Worm (Caenorhabditis elegans) whole organism, L2 larva: ENCODE measurements around the gene srh-23.

Experiments
- C34F6.9 ChIP-seq: fragments of 150-350 bp; optimal IDR thresholded peaks from 2 replicates; lab custom pipeline; 2014; ENCODE audit warnings: missing biosample characterization, missing genetic modification characterization
- F13H6.1 ChIP-seq: sonication (generic microtip); optimal IDR thresholded peaks from 2 replicates; lab custom pipeline; 2016; ENCODE audit warnings: missing genetic modification characterization, missing compliant biosample characterization
- R02D3.7 ChIP-seq: fragments of 150-350 bp; optimal IDR thresholded peaks from 2 replicates; lab custom pipeline; 2014; ENCODE audit warnings: missing biosample characterization, missing genetic modification characterization
- Y55F3AM.14 ChIP-seq: fragments of 200-800 bp; sonication (Bioruptor generic); optimal IDR thresholded peaks from 2 replicates; lab custom pipeline; 2018; ENCODE audit warnings: mild to moderate bottlenecking, missing genetic modification characterization, missing compliant biosample characterization
- ZK546.5 ChIP-seq: sonication (generic microtip); optimal IDR thresholded peaks from 2 replicates; lab custom pipeline; 2017; ENCODE audit warnings: missing biosample characterization, missing genetic modification characterization
- alr-1 ChIP-seq: fragments of 150-350 bp; optimal IDR thresholded peaks from 2 replicates; lab custom pipeline; 2014; ENCODE audit warnings: missing biosample characterization, missing genetic modification characterization
- aly-2 ChIP-seq: fragments of 150-350 bp; optimal IDR thresholded peaks from 2 replicates; lab custom pipeline; 2014; ENCODE audit warnings: missing biosample characterization, missing genetic modification characterization
- ama-1 ChIP-seq: fragments of 150-350 bp; optimal IDR thresholded peaks from 2 replicates; lab custom pipeline; 2018; ENCODE audit warnings: inconsistent platforms
- blmp-1 ChIP-seq: sonication (generic microtip); optimal IDR thresholded peaks from 2 replicates; lab custom pipeline; 2017; ENCODE audit warnings: missing genetic modification characterization, mild to moderate bottlenecking, missing compliant biosample characterization, antibody characterized with exemption, moderate library complexity; ENCODE audit not compliant: insufficient read depth
- ceh-16 ChIP-seq: fragments of 150-350 bp; optimal IDR thresholded peaks from 2 replicates; lab custom pipeline; 2014; ENCODE audit warnings: missing biosample characterization, missing genetic modification characterization
- ceh-82 ChIP-seq: fragments of 150-350 bp; optimal IDR thresholded peaks from 2 replicates; lab custom pipeline; 2014; ENCODE audit warnings: missing biosample characterization, missing genetic modification characterization
- crh-2 ChIP-seq: sonication (generic microtip); optimal IDR thresholded peaks from 2 replicates; lab custom pipeline; 2017; ENCODE audit warnings: missing biosample characterization, missing genetic modification characterization
- dmd-4 ChIP-seq: sonication (generic microtip); optimal IDR thresholded peaks from 2 replicates; lab custom pipeline; 2017; ENCODE audit warnings: missing biosample characterization, missing genetic modification characterization
- egl-27 ChIP-seq: sonication (generic microtip); optimal IDR thresholded peaks from 3 replicates; lab custom pipeline; 2017; ENCODE audit warnings: missing biosample characterization, missing genetic modification reagents, missing genetic modification characterization
- lin-13 ChIP-seq: fragments of 150-350 bp; optimal IDR thresholded peaks from 2 replicates; lab custom pipeline; 2014; ENCODE audit warnings: missing biosample characterization, missing genetic modification reagents, missing genetic modification characterization
- lsy-2 ChIP-seq, 2 experiments: fragments of 150-350 bp in 1 of 2; sonication (generic microtip) in 1 of 2; optimal IDR thresholded peaks; 2 replicates each; lab custom pipeline; 2014 to 2017; ENCODE audit warnings: missing biosample characterization in 2 of 2, missing genetic modification characterization in 2 of 2
- nhr-12 ChIP-seq: fragments of 150-350 bp; optimal IDR thresholded peaks from 2 replicates; lab custom pipeline; 2014; ENCODE audit warnings: missing biosample characterization, missing genetic modification characterization
- nhr-23 ChIP-seq: fragments of 150-350 bp; optimal IDR thresholded peaks from 2 replicates; lab custom pipeline; 2014; ENCODE audit warnings: missing biosample characterization, missing genetic modification reagents, missing genetic modification characterization
- nhr-237 ChIP-seq: fragments of 150-350 bp; optimal IDR thresholded peaks from 2 replicates; lab custom pipeline; 2014; ENCODE audit warnings: missing biosample characterization, missing genetic modification characterization
- skn-1 ChIP-seq: sonication (generic microtip); optimal IDR thresholded peaks from 2 replicates; lab custom pipeline; 2017; ENCODE audit warnings: missing biosample characterization, missing genetic modification characterization
- sma-3 ChIP-seq: sonication (generic microtip); optimal IDR thresholded peaks from 2 replicates; lab custom pipeline; 2016; ENCODE audit warnings: missing genetic modification reagents, missing genetic modification characterization, missing compliant biosample characterization
- unc-39 ChIP-seq: fragments of 150-350 bp; optimal IDR thresholded peaks from 2 replicates; lab custom pipeline; 2014; ENCODE audit warnings: missing biosample characterization, missing genetic modification characterization
- zag-1 ChIP-seq: fragments of 150-350 bp; optimal IDR thresholded peaks from 2 replicates; lab custom pipeline; 2014; ENCODE audit warnings: missing biosample characterization, missing genetic modification characterization
- ztf-11 ChIP-seq: sonication (generic microtip); optimal IDR thresholded peaks from 2 replicates; lab custom pipeline; 2017; ENCODE audit warnings: missing biosample characterization, missing genetic modification characterization
- ztf-4 ChIP-seq: fragments of 150-350 bp; optimal IDR thresholded peaks from 2 replicates; lab custom pipeline; 2014; ENCODE audit warnings: missing biosample characterization, missing genetic modification characterization

The srh-23 gene

ce11 chrV:4920690-4921152 is at the start of gene srh-23, which contains the start of gene C02E7.8:
Gene srh-23, plus strand, starts transcription at chrV:4921102.
Gene C02E7.8, minus strand, starts transcription at chrV:4920790.
- TF ChIP-seq unc-39 (tag; lab: Kevin White, UChicago) (no peak), F13H6.1 (no peak), skn-1 (no peak), alr-1 (tag; lab: Kevin White, UChicago) (no peak)

DNA sequence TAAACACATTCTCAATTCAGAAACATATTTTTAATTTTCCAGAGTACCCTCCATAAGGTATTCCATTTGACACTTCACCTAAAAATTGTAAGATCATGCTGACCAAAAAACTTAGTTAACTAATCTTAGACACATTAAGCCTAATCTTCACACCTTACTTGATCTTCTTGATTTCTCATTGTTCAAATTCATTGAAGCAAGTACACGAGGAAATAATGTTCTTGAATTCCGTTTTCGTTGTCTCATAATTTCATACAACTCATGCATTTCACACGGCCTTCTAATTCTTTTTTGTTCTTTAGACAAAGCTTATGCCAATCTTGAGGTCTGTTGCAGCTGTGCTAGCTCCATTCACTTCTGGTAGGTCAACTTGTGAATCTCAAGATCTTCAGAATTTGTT is 48.9 kb upstream of the srh-23 start, which contains the start of gene srd-33:
Gene srd-33 (plus strand): TSS at position 301 of the 400 bp plus-strand sequence.
- TF ChIP-seq ceh-82 (tag; lab: Kevin White, UChicago) (no peak), alr-1 (tag; lab: Kevin White, UChicago) (no peak), nhr-237 (tag; lab: Kevin White, UChicago) (no peak), nhr-12 (tag; lab: Kevin White, UChicago) (no peak)
- TF ChIP-seq, all 48 proteins: peak for 0

ce11 chrV:4877587-4877986 is 43.3 kb upstream of the srh-23 start, which contains the start of gene T19H12.6:
Gene T19H12.6, minus strand, starts transcription at chrV:4877687.
- TF ChIP-seq Y55F3AM.14 (GFP tag; lab: Kevin White, UChicago) (no peak), ceh-16 (tag; lab: Kevin White, UChicago) (no peak), C34F6.9 (tag; lab: Kevin White, UChicago) (no peak), nhr-12 (tag; lab: Kevin White, UChicago) (no peak), R02D3.7 (tag; lab: Kevin White, UChicago) (no peak), sma-3 (GFP tag; lab: Kevin White, UChicago) (no peak), ztf-4 (tag; lab: Kevin White, UChicago) (no peak), crh-2 (tag; lab: Kevin White, UChicago) (no peak), ceh-82 (tag; lab: Kevin White, UChicago) (no peak), skn-1 (no peak), lsy-2 (tag; optimal IDR thresholded peaks at IDR 0.05; lab: Kevin White, UChicago) (no peak), egl-27 (tag; lab: Kevin White, UChicago) (no peak), dmd-4 (tag; lab: Kevin White, UChicago) (no peak)

- TF ChIP-seq zag-1 (tag; lab: Kevin White, UChicago), result no peak
- no peak for TF ChIP-seq ZK546.5 (tag; lab: Kevin White, UChicago)
Measured at ce11 chrV:4879251-4879650, 41.7 kb upstream of the srh-23 start, which contains the start of gene T19H12.15. Gene T19H12.15, minus strand, starts transcription at chrV:4879351.

DNA sequence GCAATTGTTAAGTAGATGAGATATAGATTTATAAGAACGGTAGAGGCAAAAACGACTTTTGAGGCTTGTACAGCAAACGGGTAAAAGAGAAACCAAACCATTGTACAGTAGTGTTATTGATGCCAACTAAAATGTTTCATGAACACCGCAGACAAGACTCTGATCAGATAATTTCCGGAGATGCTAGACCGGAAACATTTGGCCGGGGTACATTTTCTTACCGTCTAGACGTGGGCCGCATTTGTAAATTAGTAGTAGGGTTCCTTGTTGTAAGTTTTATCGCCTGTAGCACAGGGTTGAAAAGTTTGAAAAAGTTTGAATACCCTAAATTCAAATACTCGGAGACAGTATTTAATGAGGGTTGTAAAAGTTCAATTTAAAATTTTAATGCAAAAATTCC is 39.5 kb upstream of the srh-23 start, which contains the start of gene str-32:
Gene str-32 (minus strand): TSS at position 101 of the 400 bp plus-strand sequence.
- no peak for TF ChIP-seq lin-13 (GFP tag; lab: Kevin White, UChicago)
- TF ChIP-seq ama-1 (lab: Kevin White, UChicago), result no peak
- no peak for TF ChIP-seq sma-3 (GFP tag; lab: Kevin White, UChicago)
- no peak for TF ChIP-seq nhr-12 (tag; lab: Kevin White, UChicago)
- no peak for TF ChIP-seq ceh-16 (tag; lab: Kevin White, UChicago)

ce11 chrV:4884490-4884889 is 36.4 kb upstream of the srh-23 start, which contains the start of gene T19H12.12:
Gene T19H12.12, plus strand, starts transcription at chrV:4884790.
- TF ChIP-seq ztf-11, result no peak
- TF ChIP-seq blmp-1, result no peak
- no peak for TF ChIP-seq nhr-23
- TF ChIP-seq aly-2 (tag; lab: Kevin White, UChicago), result no peak
- TF ChIP-seq ceh-16 (tag; lab: Kevin White, UChicago), result no peak
- no peak for TF ChIP-seq skn-1
- no peak for TF ChIP-seq ceh-82 (tag; lab: Kevin White, UChicago)
- TF ChIP-seq unc-39 (tag; lab: Kevin White, UChicago), result no peak
- TF ChIP-seq egl-27 (tag; lab: Kevin White, UChicago), result no peak
- no peak for TF ChIP-seq nhr-237 (tag; lab: Kevin White, UChicago)
- no peak for TF ChIP-seq crh-2 (tag; lab: Kevin White, UChicago)
- no peak for TF ChIP-seq lsy-2 (tag; optimal IDR thresholded peaks at IDR 0.05; lab: Kevin White, UChicago)
- TF ChIP-seq zag-1 (tag; lab: Kevin White, UChicago), result no peak
- no peak for TF ChIP-seq ZK546.5 (tag; lab: Kevin White, UChicago)
- TF ChIP-seq ztf-4 (tag; lab: Kevin White, UChicago), result no peak

DNA sequence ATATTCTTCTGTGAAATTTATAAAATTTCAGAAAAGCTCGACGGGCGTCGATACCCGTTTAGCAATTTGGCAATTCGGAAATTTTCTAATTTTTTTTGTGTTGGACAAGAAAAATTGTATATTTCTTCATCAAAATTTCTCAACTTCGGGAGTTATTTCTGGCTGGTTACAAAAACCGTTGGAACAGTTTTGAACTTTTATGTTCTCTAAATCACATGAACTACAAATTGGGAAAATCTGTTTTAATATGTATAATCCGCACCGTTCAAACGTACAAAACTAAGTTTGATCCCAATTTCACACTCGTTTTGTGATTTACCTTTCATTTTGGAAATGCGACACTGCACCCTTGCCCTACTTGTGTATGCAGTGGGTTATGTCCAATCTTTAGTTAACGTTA is 35.5 kb upstream of the srh-23 start, which contains the start of gene T19H12.3:
Gene T19H12.3 (plus strand): TSS at position 301 of the 400 bp plus-strand sequence.
- TF ChIP-seq nhr-237 (tag; lab: Kevin White, UChicago) (no peak), R02D3.7 (tag; lab: Kevin White, UChicago) (no peak), ceh-16 (tag; lab: Kevin White, UChicago) (no peak), zag-1 (tag; lab: Kevin White, UChicago) (no peak)
